Worm (Caenorhabditis elegans) whole organism, L2 larva: ENCODE measurements around the gene R11E3.1.

Experiments
- C34F6.9 ChIP-seq: fragments of 150-350 bp; optimal IDR thresholded peaks from 2 replicates; lab custom pipeline; 2014; ENCODE audit warnings: missing biosample characterization, missing genetic modification characterization
- F13H6.1 ChIP-seq: sonication (generic microtip); optimal IDR thresholded peaks from 2 replicates; lab custom pipeline; 2016; ENCODE audit warnings: missing genetic modification characterization, missing compliant biosample characterization
- R02D3.7 ChIP-seq: fragments of 150-350 bp; optimal IDR thresholded peaks from 2 replicates; lab custom pipeline; 2014; ENCODE audit warnings: missing biosample characterization, missing genetic modification characterization
- Y55F3AM.14 ChIP-seq: fragments of 200-800 bp; sonication (Bioruptor generic); optimal IDR thresholded peaks from 2 replicates; lab custom pipeline; 2018; ENCODE audit warnings: mild to moderate bottlenecking, missing genetic modification characterization, missing compliant biosample characterization
- ZK546.5 ChIP-seq: sonication (generic microtip); optimal IDR thresholded peaks from 2 replicates; lab custom pipeline; 2017; ENCODE audit warnings: missing biosample characterization, missing genetic modification characterization
- alr-1 ChIP-seq: fragments of 150-350 bp; optimal IDR thresholded peaks from 2 replicates; lab custom pipeline; 2014; ENCODE audit warnings: missing biosample characterization, missing genetic modification characterization
- aly-2 ChIP-seq: fragments of 150-350 bp; optimal IDR thresholded peaks from 2 replicates; lab custom pipeline; 2014; ENCODE audit warnings: missing biosample characterization, missing genetic modification characterization
- ama-1 ChIP-seq: fragments of 150-350 bp; optimal IDR thresholded peaks from 2 replicates; lab custom pipeline; 2018; ENCODE audit warnings: inconsistent platforms
- blmp-1 ChIP-seq: sonication (generic microtip); optimal IDR thresholded peaks from 2 replicates; lab custom pipeline; 2017; ENCODE audit warnings: missing genetic modification characterization, mild to moderate bottlenecking, missing compliant biosample characterization, antibody characterized with exemption, moderate library complexity; ENCODE audit not compliant: insufficient read depth
- ceh-16 ChIP-seq: fragments of 150-350 bp; optimal IDR thresholded peaks from 2 replicates; lab custom pipeline; 2014; ENCODE audit warnings: missing biosample characterization, missing genetic modification characterization
- ceh-82 ChIP-seq: fragments of 150-350 bp; optimal IDR thresholded peaks from 2 replicates; lab custom pipeline; 2014; ENCODE audit warnings: missing biosample characterization, missing genetic modification characterization
- crh-2 ChIP-seq: sonication (generic microtip); optimal IDR thresholded peaks from 2 replicates; lab custom pipeline; 2017; ENCODE audit warnings: missing biosample characterization, missing genetic modification characterization
- dmd-4 ChIP-seq: sonication (generic microtip); optimal IDR thresholded peaks from 2 replicates; lab custom pipeline; 2017; ENCODE audit warnings: missing biosample characterization, missing genetic modification characterization
- egl-27 ChIP-seq: sonication (generic microtip); optimal IDR thresholded peaks from 3 replicates; lab custom pipeline; 2017; ENCODE audit warnings: missing biosample characterization, missing genetic modification reagents, missing genetic modification characterization
- elt-3 ChIP-seq: sonication (generic microtip); optimal IDR thresholded peaks from 2 replicates; lab custom pipeline; 2017; ENCODE audit warnings: missing biosample characterization, missing genetic modification characterization
- fos-1 ChIP-seq: fragments of 150-350 bp; optimal IDR thresholded peaks from 2 replicates; lab custom pipeline; 2014; ENCODE audit warnings: missing biosample characterization, missing genetic modification characterization
- gmeb-1 ChIP-seq: fragments of 150-350 bp; optimal IDR thresholded peaks from 2 replicates; lab custom pipeline; 2014; ENCODE audit warnings: missing biosample characterization, missing genetic modification characterization
- lin-11 ChIP-seq: fragments of 150-350 bp; sonication (generic microtip); optimal IDR thresholded peaks from 2 replicates; lab custom pipeline; 2014; ENCODE audit warnings: missing biosample characterization, missing genetic modification characterization, inconsistent platforms, mixed read lengths
- lin-13 ChIP-seq: fragments of 150-350 bp; optimal IDR thresholded peaks from 2 replicates; lab custom pipeline; 2014; ENCODE audit warnings: missing biosample characterization, missing genetic modification reagents, missing genetic modification characterization
- lsy-2 ChIP-seq, 2 experiments: fragments of 150-350 bp in 1 of 2; sonication (generic microtip) in 1 of 2; optimal IDR thresholded peaks; 2 replicates each; lab custom pipeline; 2014 to 2017; ENCODE audit warnings: missing biosample characterization in 2 of 2, missing genetic modification characterization in 2 of 2
- mab-5 ChIP-seq: fragments of 150-350 bp; optimal IDR thresholded peaks from 2 replicates; lab custom pipeline; 2014; ENCODE audit warnings: missing biosample characterization, missing genetic modification characterization
- mdl-1 ChIP-seq, 2 experiments: fragments of 150-350 bp in 1 of 2; sonication (generic microtip) in 1 of 2; optimal IDR thresholded peaks; 2 replicates each; lab custom pipeline; 2017; ENCODE audit warnings: missing biosample characterization in 2 of 2, missing genetic modification characterization in 2 of 2
- nhr-129 ChIP-seq: fragments of 150-350 bp; optimal IDR thresholded peaks from 2 replicates; lab custom pipeline; 2014; ENCODE audit warnings: missing biosample characterization, missing genetic modification characterization
- nhr-21 ChIP-seq: fragments of 150-350 bp; optimal IDR thresholded peaks from 2 replicates; lab custom pipeline; 2014; ENCODE audit warnings: missing biosample characterization, missing genetic modification characterization
- nhr-237 ChIP-seq: fragments of 150-350 bp; optimal IDR thresholded peaks from 2 replicates; lab custom pipeline; 2014; ENCODE audit warnings: missing biosample characterization, missing genetic modification characterization
- nhr-25 ChIP-seq: fragments of 150-350 bp; sonication (generic microtip); optimal IDR thresholded peaks from 3 replicates; lab custom pipeline; 2014; ENCODE audit warnings: missing biosample characterization, missing genetic modification characterization
- nhr-6 ChIP-seq: fragments of 150-350 bp; optimal IDR thresholded peaks from 2 replicates; lab custom pipeline; 2014; ENCODE audit warnings: missing biosample characterization, missing genetic modification characterization
- nhr-77 ChIP-seq: fragments of 150-350 bp; optimal IDR thresholded peaks from 2 replicates; lab custom pipeline; 2014; ENCODE audit warnings: missing biosample characterization, missing genetic modification characterization
- peb-1 ChIP-seq: fragments of 150-350 bp; optimal IDR thresholded peaks from 2 replicates; lab custom pipeline; 2014; ENCODE audit warnings: missing biosample characterization, missing genetic modification characterization
- sem-4 ChIP-seq: fragments of 150-350 bp; optimal IDR thresholded peaks from 2 replicates; lab custom pipeline; 2014; ENCODE audit warnings: missing biosample characterization, missing genetic modification reagents, missing genetic modification characterization
- skn-1 ChIP-seq: sonication (generic microtip); optimal IDR thresholded peaks from 2 replicates; lab custom pipeline; 2017; ENCODE audit warnings: missing biosample characterization, missing genetic modification characterization
- sma-3 ChIP-seq: sonication (generic microtip); optimal IDR thresholded peaks from 2 replicates; lab custom pipeline; 2016; ENCODE audit warnings: missing genetic modification reagents, missing genetic modification characterization, missing compliant biosample characterization
- sma-9 ChIP-seq, 2 experiments: fragments of 150-350 bp in 1 of 2; sonication (generic microtip) in 1 of 2; optimal IDR thresholded peaks; 2 replicates each; lab custom pipeline; 2014 to 2016; ENCODE audit warnings: missing genetic modification characterization in 2 of 2, mild to moderate bottlenecking in 1 of 2, missing biosample characterization in 1 of 2, missing compliant biosample characterization in 1 of 2, missing genetic modification reagents in 1 of 2, moderate library complexity in 1 of 2
- snpc-4 ChIP-seq: fragments of 150-350 bp; optimal IDR thresholded peaks from 2 replicates; lab custom pipeline; 2014; ENCODE audit warnings: missing biosample characterization, missing genetic modification characterization
- unc-55 ChIP-seq: fragments of 150-350 bp; sonication (generic microtip); optimal IDR thresholded peaks from 3 replicates; lab custom pipeline; 2014; ENCODE audit warnings: missing biosample characterization, missing genetic modification reagents, missing genetic modification characterization
- unc-62 ChIP-seq: fragments of 150-350 bp; optimal IDR thresholded peaks from 2 replicates; lab custom pipeline; 2014; ENCODE audit warnings: missing biosample characterization, missing genetic modification reagents, missing genetic modification characterization
- zag-1 ChIP-seq: fragments of 150-350 bp; optimal IDR thresholded peaks from 2 replicates; lab custom pipeline; 2014; ENCODE audit warnings: missing biosample characterization, missing genetic modification characterization
- ztf-11 ChIP-seq: sonication (generic microtip); optimal IDR thresholded peaks from 2 replicates; lab custom pipeline; 2017; ENCODE audit warnings: missing biosample characterization, missing genetic modification characterization
- ztf-4 ChIP-seq: fragments of 150-350 bp; optimal IDR thresholded peaks from 2 replicates; lab custom pipeline; 2014; ENCODE audit warnings: missing biosample characterization, missing genetic modification characterization

The R11E3.1 gene

ce11 chrIV:4747553-4747952, 42.0 kb upstream of the R11E3.1 start, which contains the start of gene tctn-1:
Gene tctn-1, minus strand, starts transcription at chrIV:4747832.
- TF ChIP-seq R02D3.7 (tag; lab: Kevin White, UChicago) = no peak
- peak; percentile 63 for TF ChIP-seq ama-1 (lab: Kevin White, UChicago)
- TF ChIP-seq lin-13 (GFP tag; lab: Kevin White, UChicago) = peak; percentile 9
- TF ChIP-seq nhr-129 (tag; lab: Kevin White, UChicago) = peak; percentile 16
- no peak for TF ChIP-seq fos-1 (tag; lab: Kevin White, UChicago)
- peak; percentile 29 to 56 for TF ChIP-seq lsy-2 (tag; optimal IDR thresholded peaks at IDR 0.05; lab: Kevin White, UChicago)

- TF ChIP-seq Y55F3AM.14 (GFP tag; lab: Kevin White, UChicago) (peak; percentile 39), ama-1 (lab: Kevin White, UChicago) (peak; percentile 71), lin-13 (GFP tag; lab: Kevin White, UChicago) (peak; percentile 67), crh-2 (tag; lab: Kevin White, UChicago) (peak; percentile 61), R02D3.7 (tag; lab: Kevin White, UChicago) (no peak), sma-3 (GFP tag; lab: Kevin White, UChicago) (peak; percentile 55), aly-2 (no peak), snpc-4 (tag; lab: Kevin White, UChicago) (no peak), sma-9 (GFP tag; optimal IDR thresholded peaks at IDR 0.05; lab: Kevin White, UChicago) (peak; percentile 80), sma-9 (tag; optimal IDR thresholded peaks at IDR 0.05; lab: Kevin White, UChicago) (no peak), ceh-82 (no peak), blmp-1 (tag; lab: Kevin White, UChicago) (no peak), sem-4 (tag; lab: Kevin White, UChicago) (peak; percentile 47), elt-3 (tag; lab: Kevin White, UChicago) (no peak), peb-1 (tag; lab: Kevin White, UChicago) (no peak), C34F6.9 (tag; lab: Kevin White, UChicago) (peak; percentile 69), ztf-11 (tag; lab: Kevin White, UChicago) (no peak), F13H6.1 (peak; percentile 62), ztf-4 (tag; lab: Kevin White, UChicago) (peak; percentile 74), lin-11 (tag; lab: Kevin White, UChicago) (peak; percentile 19), mab-5 (tag; lab: Kevin White, UChicago) (peak; percentile 38), nhr-77 (no peak), dmd-4 (tag; lab: Kevin White, UChicago) (no peak), lsy-2 (tag; optimal IDR thresholded peaks at IDR 0.05; lab: Kevin White, UChicago) (peak; percentile 59 to 87), gmeb-1 (tag; lab: Kevin White, UChicago) (peak; percentile 14), nhr-129 (tag; lab: Kevin White, UChicago) (peak; percentile 95), nhr-6 (tag; lab: Kevin White, UChicago) (peak; percentile 22), mdl-1 (tag; optimal IDR thresholded peaks at IDR 0.05; lab: Kevin White, UChicago) (peak in 1 of 2 experiments; percentile 16), nhr-21 (tag; lab: Kevin White, UChicago) (peak; percentile 3), fos-1 (tag; lab: Kevin White, UChicago) (peak; percentile 70), nhr-25 (tag; lab: Kevin White, UChicago) (peak; percentile 70), ceh-16 (tag; lab: Kevin White, UChicago) (no peak), unc-55 (GFP tag; lab: Kevin White, UChicago) (peak; percentile 69)
- TF ChIP-seq, all 48 proteins: peak for 21
Observed at ce11 chrIV:4748408-4749105, 41.0 kb upstream of the R11E3.1 start, which contains the start of gene cyc-2.1. Gene cyc-2.1, minus strand, starts transcription at chrIV:4749012.

- TF ChIP-seq sma-9 (GFP tag; optimal IDR thresholded peaks at IDR 0.05; lab: Kevin White, UChicago) (peak; percentile 4), sma-9 (tag; optimal IDR thresholded peaks at IDR 0.05; lab: Kevin White, UChicago) (no peak), C34F6.9 (tag; lab: Kevin White, UChicago) (no peak)
Observed at ce11 chrIV:4749155-4749554, 40.4 kb upstream of the R11E3.1 start.

ce11 chrIV:4749728-4750278, 39.7 kb upstream of the R11E3.1 start, which contains the start of the genes rpl-20 and Y17G9B.5:
Gene rpl-20, minus strand, starts transcription at chrIV:4749778.
Gene Y17G9B.5, plus strand, starts transcription at chrIV:4750240.
- TF ChIP-seq R02D3.7 (tag; lab: Kevin White, UChicago) (peak; percentile 100), sma-9 (GFP tag; optimal IDR thresholded peaks at IDR 0.05; lab: Kevin White, UChicago) (peak; percentile 100), sma-9 (tag; optimal IDR thresholded peaks at IDR 0.05; lab: Kevin White, UChicago) (no peak), ZK546.5 (tag; lab: Kevin White, UChicago) (peak; percentile 94), nhr-129 (tag; lab: Kevin White, UChicago) (peak; percentile 99), nhr-237 (tag; lab: Kevin White, UChicago) (peak; percentile 94), ztf-4 (tag; lab: Kevin White, UChicago) (peak; percentile 100), nhr-77 (peak; percentile 95), Y55F3AM.14 (GFP tag; lab: Kevin White, UChicago) (peak; percentile 100), mab-5 (tag; lab: Kevin White, UChicago) (peak; percentile 98), nhr-21 (tag; lab: Kevin White, UChicago) (peak; percentile 100), peb-1 (tag; lab: Kevin White, UChicago) (no peak), sem-4 (tag; lab: Kevin White, UChicago) (peak; percentile 100), mdl-1 (tag; optimal IDR thresholded peaks at IDR 0.05; lab: Kevin White, UChicago) (peak; percentile 54 to 94), zag-1 (tag; lab: Kevin White, UChicago) (peak; percentile 98), lin-13 (GFP tag; lab: Kevin White, UChicago) (peak; percentile 99), alr-1 (peak; percentile 97), egl-27 (tag; lab: Kevin White, UChicago) (peak; percentile 100), unc-62 (GFP tag; lab: Kevin White, UChicago) (peak; percentile 100), nhr-25 (tag; lab: Kevin White, UChicago) (peak; percentile 100), elt-3 (tag; lab: Kevin White, UChicago) (no peak), F13H6.1 (peak; percentile 100), sma-3 (GFP tag; lab: Kevin White, UChicago) (peak; percentile 100), skn-1 (peak; percentile 97), dmd-4 (tag; lab: Kevin White, UChicago) (peak; percentile 84), lin-11 (tag; lab: Kevin White, UChicago) (peak; percentile 98)
